Fruit fly (Drosophila melanogaster) whole organism, embryonic: ENCODE measurements around the gene CaBP1.
A peak's percentile ranks its signal among the peaks of the same experiment; 100 is the strongest.

ENCODE experiments used
- Awh ChIP-seq: fragments of 200-800 bp; sonication (Bioruptor generic); IDR thresholded peaks from 2 replicates; pipeline ENCODE4, ENCODE4 v1.3.6; 2022; ENCODE audit warnings: missing biosample characterization, missing genetic modification characterization
- BEAF-32 ChIP-seq: fragments of 200-800 bp; sonication (Bioruptor generic); optimal IDR thresholded peaks from 3 replicates; lab custom pipeline; 2017; ENCODE audit warnings: missing biosample characterization, missing genetic modification characterization, mild to moderate bottlenecking, moderate library complexity, missing genetic modification reagents
- Blimp-1 ChIP-seq: fragments of 200-800 bp; sonication (Bioruptor generic); optimal IDR thresholded peaks from 3 replicates; lab custom pipeline; 2018; ENCODE audit warnings: missing biosample characterization, missing genetic modification characterization, mild to moderate bottlenecking, moderate library complexity, missing genetic modification reagents
- CG11696 ChIP-seq: fragments of 200-800 bp; sonication (Bioruptor generic); IDR thresholded peaks from 2 replicates; pipeline ENCODE4 v1.3.6; 2022; ENCODE audit warnings: missing biosample characterization, missing genetic modification characterization
- CG11723 ChIP-seq: fragments of 200-800 bp; sonication (Bioruptor generic); optimal IDR thresholded peaks from 2 replicates; lab custom pipeline; 2017; ENCODE audit warnings: missing biosample characterization, mild to moderate bottlenecking, missing genetic modification characterization
- CG15479 ChIP-seq: fragments of 200-800 bp; sonication (Bioruptor generic); optimal IDR thresholded peaks from 3 replicates; lab custom pipeline; 2019; ENCODE audit warnings: missing biosample characterization, mild to moderate bottlenecking, missing genetic modification characterization, moderate library complexity
- CG17361 ChIP-seq: fragments of 200-800 bp; sonication (Bioruptor generic); IDR thresholded peaks from 3 replicates; pipeline ENCODE4 v1.3.6; 2022; ENCODE audit warnings: missing biosample characterization, missing genetic modification characterization
- CG18764 ChIP-seq: fragments of 200-800 bp; sonication (Bioruptor generic); optimal IDR thresholded peaks from 3 replicates; lab custom pipeline; 2016; ENCODE audit warnings: missing biosample characterization, missing genetic modification characterization
- CG32772 ChIP-seq: fragments of 200-800 bp; sonication (Bioruptor generic); IDR thresholded peaks from 2 replicates; pipeline ENCODE4 v1.3.6; 2022; ENCODE audit warnings: missing biosample characterization, missing genetic modification characterization
- CG3281 ChIP-seq: fragments of 200-800 bp; sonication (Bioruptor generic); optimal IDR thresholded peaks from 3 replicates; lab custom pipeline; 2017; ENCODE audit warnings: missing biosample characterization, mild to moderate bottlenecking, missing genetic modification characterization
- CG34376 ChIP-seq: fragments of 200-800 bp; sonication (Bioruptor generic); optimal IDR thresholded peaks from 2 replicates; lab custom pipeline; 2018; ENCODE audit warnings: missing biosample characterization, mild to moderate bottlenecking, missing genetic modification characterization
- CG4617 ChIP-seq: fragments of 200-800 bp; sonication (Bioruptor generic); optimal IDR thresholded peaks from 3 replicates; lab custom pipeline; 2016; ENCODE audit warnings: missing biosample characterization, missing genetic modification characterization, borderline replicate concordance
- CG6175 ChIP-seq: fragments of 200-800 bp; sonication (Bioruptor generic); IDR thresholded peaks from 3 replicates; pipeline ENCODE4 v1.3.6; 2022; ENCODE audit warnings: missing biosample characterization, missing genetic modification characterization
- CG6813 ChIP-seq: fragments of 200-800 bp; sonication (Bioruptor generic); optimal IDR thresholded peaks from 2 replicates; lab custom pipeline; 2017; ENCODE audit warnings: missing biosample characterization, missing genetic modification characterization, mild to moderate bottlenecking, moderate library complexity, missing genetic modification reagents
- CG6854 ChIP-seq: fragments of 200-800 bp; sonication (Bioruptor generic); optimal IDR thresholded peaks from 3 replicates; lab custom pipeline; 2017; ENCODE audit warnings: missing biosample characterization, mild to moderate bottlenecking, missing genetic modification characterization
- CG7372 ChIP-seq: fragments of 200-800 bp; sonication (Bioruptor generic); IDR thresholded peaks from 2 replicates; pipeline ENCODE4 v1.3.6; 2022; ENCODE audit warnings: missing biosample characterization, missing genetic modification characterization
- CG8089 ChIP-seq: fragments of 200-800 bp; sonication (Bioruptor generic); optimal IDR thresholded peaks from 3 replicates; lab custom pipeline; 2016; ENCODE audit warnings: missing biosample characterization, missing genetic modification characterization
- CG8290 ChIP-seq, 3 experiments: fragments of 200-800 bp; sonication (Bioruptor generic); optimal IDR thresholded peaks; 2 replicates each; lab custom pipeline; 2016 to 2019; ENCODE audit warnings: missing biosample characterization in 3 of 3, missing genetic modification characterization in 3 of 3, mild to moderate bottlenecking in 2 of 3, moderate library complexity in 1 of 3
- CG8924 ChIP-seq: fragments of 200-800 bp; optimal IDR thresholded peaks from 3 replicates; lab custom pipeline; 2019; ENCODE audit warnings: missing biosample characterization, mild to moderate bottlenecking, missing genetic modification characterization, moderate library complexity
- CkIIα-i1 ChIP-seq: fragments of 200-800 bp; sonication (Bioruptor generic); IDR thresholded peaks from 2 replicates; pipeline ENCODE4 v1.3.6; 2022; ENCODE audit warnings: missing biosample characterization, missing genetic modification characterization
- Dbx ChIP-seq: fragments of 200-800 bp; sonication (Bioruptor generic); IDR thresholded peaks from 3 replicates; pipeline ENCODE4 v1.3.6; 2022; ENCODE audit warnings: missing biosample characterization, missing genetic modification characterization
- Doc3 ChIP-seq: fragments of 200-800 bp; sonication (Bioruptor generic); IDR thresholded peaks from 3 replicates; pipeline ENCODE4 v1.3.6; 2022; ENCODE audit warnings: missing biosample characterization, missing genetic modification characterization; ENCODE audit not compliant: partially characterized antibody
- Ets65A ChIP-seq: fragments of 200-800 bp; sonication (Bioruptor generic); peaks from one replicate; lab custom pipeline; 2016; ENCODE audit warnings: missing biosample characterization, missing genetic modification characterization
- Fer1 ChIP-seq: fragments of 200-800 bp; sonication (Bioruptor generic); optimal IDR thresholded peaks from 2 replicates; lab custom pipeline; 2017; ENCODE audit warnings: missing biosample characterization, mild to moderate bottlenecking, missing genetic modification characterization
- GATAe ChIP-seq: fragments of 200-800 bp; sonication (Bioruptor generic); conservative IDR thresholded peaks from 2 replicates; pipeline ENCODE4 v1.3.6; 2022; ENCODE audit warnings: missing biosample characterization, missing genetic modification characterization
- Gug ChIP-seq: fragments of 200-800 bp; sonication (Bioruptor generic); IDR thresholded peaks from 4 replicates; pipeline ENCODE4 v1.3.6; 2022; ENCODE audit warnings: missing biosample characterization, missing genetic modification characterization
- Hmx ChIP-seq: fragments of 200-800 bp; sonication (Bioruptor generic); optimal IDR thresholded peaks from 2 replicates; lab custom pipeline; 2016; ENCODE audit warnings: missing biosample characterization, missing genetic modification characterization
- Hr39 ChIP-seq: fragments of >200 bp; optimal IDR thresholded peaks from 2 replicates; lab custom pipeline; 2017
- Jarid2 ChIP-seq: fragments of 200-800 bp; sonication (Bioruptor generic); optimal IDR thresholded peaks from 3 replicates; lab custom pipeline; 2017; ENCODE audit warnings: mild to moderate bottlenecking, missing biosample characterization, missing genetic modification reagents, missing genetic modification characterization
- Kr ChIP-seq: fragments of 200-800 bp; sonication (Bioruptor generic); optimal IDR thresholded peaks from 2 replicates; lab custom pipeline; 2017; ENCODE audit warnings: missing biosample characterization, mild to moderate bottlenecking, missing genetic modification characterization
- Mrtf ChIP-seq: fragments of 200-800 bp; sonication (Bioruptor generic); IDR thresholded peaks from 3 replicates; pipeline ENCODE4 v1.3.6; 2022; ENCODE audit warnings: missing biosample characterization, missing genetic modification characterization
- Sox102F ChIP-seq: fragments of 200-800 bp; sonication (Bioruptor generic); optimal IDR thresholded peaks from 2 replicates; lab custom pipeline; 2018; ENCODE audit warnings: missing biosample characterization, mild to moderate bottlenecking, missing genetic modification characterization, moderate library complexity
- ase ChIP-seq: fragments of 200-800 bp; sonication (Bioruptor generic); IDR thresholded peaks from 3 replicates; pipeline ENCODE4 v1.3.6; 2022; ENCODE audit warnings: missing biosample characterization, missing genetic modification characterization
- az2 ChIP-seq: fragments of 200-800 bp; sonication (Bioruptor generic); optimal IDR thresholded peaks from 3 replicates; lab custom pipeline; 2016; ENCODE audit warnings: missing biosample characterization, missing genetic modification characterization
- br ChIP-seq: fragments of >200 bp; optimal IDR thresholded peaks from 2 replicates; lab custom pipeline; 2017
- chn ChIP-seq: fragments of 200-800 bp; sonication (Bioruptor generic); optimal IDR thresholded peaks from 2 replicates; lab custom pipeline; 2016; ENCODE audit warnings: missing biosample characterization, missing genetic modification characterization
- cwo ChIP-seq: fragments of 200-800 bp; sonication (Bioruptor generic); optimal IDR thresholded peaks from 3 replicates; lab custom pipeline; 2017; ENCODE audit warnings: missing biosample characterization, missing genetic modification characterization, mild to moderate bottlenecking, moderate library complexity, missing genetic modification reagents
- dmrt99B ChIP-seq: fragments of 200-800 bp; sonication (Bioruptor generic); optimal IDR thresholded peaks from 2 replicates; lab custom pipeline; 2018; ENCODE audit warnings: missing biosample characterization, mild to moderate bottlenecking, missing genetic modification characterization, moderate library complexity
- gcm2 ChIP-seq: fragments of 200-800 bp; sonication (Bioruptor generic); optimal IDR thresholded peaks from 2 replicates; lab custom pipeline; 2016; ENCODE audit warnings: missing biosample characterization, missing genetic modification characterization
- ham ChIP-seq: fragments of 200-800 bp; sonication (Bioruptor generic); IDR thresholded peaks from 2 replicates; pipeline ENCODE4 v1.3.6; 2022; ENCODE audit warnings: missing biosample characterization, missing genetic modification characterization
- hb ChIP-seq: fragments of 200-800 bp; sonication (Bioruptor generic); IDR thresholded peaks from 3 replicates; pipeline ENCODE4 v1.3.6; 2022; ENCODE audit warnings: missing biosample characterization, missing genetic modification characterization; ENCODE audit not compliant: partially characterized antibody
- lov ChIP-seq, 2 experiments: fragments of 200-800 bp in 1 of 2; fragments of >200 bp in 1 of 2; sonication (Bioruptor generic) in 1 of 2; IDR thresholded peaks in 1 of 2; optimal IDR thresholded peaks in 1 of 2; 2 replicates in 1 of 2; 3 replicates in 1 of 2; pipeline versions ENCODE4 v1.3.6 to Lab custom; 2017 to 2022; ENCODE audit warnings: missing biosample characterization in 1 of 2, missing genetic modification characterization in 1 of 2
- nau ChIP-seq: fragments of 200-800 bp; sonication (Bioruptor generic); optimal IDR thresholded peaks from 3 replicates; lab custom pipeline; 2017; ENCODE audit warnings: missing biosample characterization, mild to moderate bottlenecking, missing genetic modification characterization, missing genetic modification reagents
- pnt ChIP-seq: fragments of 200-800 bp; sonication (Bioruptor generic); optimal IDR thresholded peaks from 3 replicates; lab custom pipeline; 2016; ENCODE audit warnings: missing biosample characterization, missing genetic modification characterization
- pros ChIP-seq: fragments of 200-800 bp; sonication (Bioruptor generic); optimal IDR thresholded peaks from 3 replicates; lab custom pipeline; 2019; ENCODE audit warnings: missing biosample characterization, mild to moderate bottlenecking, missing genetic modification characterization, moderate library complexity
- pum ChIP-seq: fragments of 200-800 bp; sonication (Bioruptor generic); optimal IDR thresholded peaks from 2 replicates; lab custom pipeline; 2016; ENCODE audit warnings: missing biosample characterization, missing genetic modification characterization
- seq ChIP-seq: fragments of 200-800 bp; sonication (Bioruptor generic); IDR thresholded peaks from 2 replicates; pipeline ENCODE4 v1.3.6; 2022; ENCODE audit warnings: missing biosample characterization, missing genetic modification characterization
- slou ChIP-seq: fragments of 200-800 bp; sonication (Bioruptor generic); optimal IDR thresholded peaks from 3 replicates; lab custom pipeline; 2016; ENCODE audit warnings: missing biosample characterization, missing genetic modification characterization

CaBP1 gene

DNA sequence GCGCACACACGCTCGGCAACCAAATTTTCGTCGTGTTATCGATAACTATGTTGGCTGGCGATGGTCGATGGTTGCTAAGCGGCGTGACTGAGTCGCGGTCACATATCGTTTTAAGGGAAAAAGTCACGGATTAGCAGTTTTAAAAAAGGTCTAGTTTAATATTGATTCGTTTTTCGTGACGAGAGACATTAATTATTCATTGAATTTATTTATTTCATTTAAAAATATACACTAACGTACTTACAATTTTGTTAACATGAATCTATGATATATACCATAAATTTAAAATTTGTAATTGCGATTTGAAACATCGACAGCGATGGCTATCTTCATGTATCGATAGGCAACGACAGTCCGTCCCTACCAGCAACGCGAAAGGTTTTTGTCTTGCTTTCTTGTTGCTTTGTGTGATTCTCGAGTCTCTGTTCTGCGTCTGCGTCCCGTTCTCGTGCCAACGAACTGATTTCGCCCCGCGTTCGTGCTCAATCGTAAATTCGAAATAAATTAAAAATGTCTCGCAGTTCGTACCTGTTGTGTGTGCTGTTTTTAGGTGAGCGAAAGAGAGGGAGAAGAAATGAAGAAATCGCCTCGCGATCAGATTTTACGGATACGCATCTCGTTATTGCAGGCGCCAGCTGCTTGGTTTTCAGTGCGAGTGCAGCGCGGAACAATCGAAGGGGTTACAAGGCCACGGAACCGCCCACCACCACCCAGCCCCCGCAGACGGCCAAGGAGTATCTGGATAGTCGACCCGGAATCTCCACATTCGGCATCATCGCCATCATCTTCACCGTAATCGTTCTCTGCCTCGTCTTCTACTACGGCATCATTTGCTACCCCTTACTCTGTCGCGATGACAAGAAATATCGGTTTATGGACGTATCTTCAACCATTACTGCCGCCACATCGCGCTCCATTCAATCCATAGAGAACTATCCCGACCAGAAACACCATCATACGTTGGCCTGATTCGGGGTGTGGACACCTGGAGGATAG lies 3.7 kb downstream of the CaBP1 start, which contains the start of the genes Hyls1, chif and CG4455 (continued):
- TF ChIP-seq CG8290 (GFP tag; optimal IDR thresholded peaks at IDR 0.05; lab: Kevin White, UChicago) (no peak), CG8290 (tag; optimal IDR thresholded peaks at IDR 0.05; lab: Kevin White, UChicago) (peak; percentile 23), CG7372 (GFP tag; lab: Robert Waterston, UW) (no peak), br (lab: Kevin White, UChicago) (no peak), CG32772 (no peak), CG4617 (GFP tag; lab: Kevin White, UChicago) (peak; percentile 24), nau (GFP tag; lab: Kevin White, UChicago) (no peak), cwo (GFP tag; lab: Kevin White, UChicago) (peak; percentile 5), dmrt99B (tag; lab: Kevin White, UChicago) (peak; percentile 17), Doc3 (GFP tag; lab: Robert Waterston, UW) (peak; percentile 87), CG18764 (GFP tag; lab: Kevin White, UChicago) (peak; percentile 39), CG3281 (GFP tag; lab: Kevin White, UChicago) (peak; percentile 24), Mrtf (GFP tag; lab: Robert Waterston, UW) (no peak), CG11696 (GFP tag; lab: Robert Waterston, UW) (no peak), Gug (GFP tag; lab: Robert Waterston, UW) (peak; percentile 32; the same call in 1 of the 4 replicates), CG8924 (tag; lab: Kevin White, UChicago) (peak; percentile 27), Kr (peak; percentile 30), CG6813 (GFP tag; lab: Kevin White, UChicago) (no peak), CkIIα-i1 (GFP tag; lab: Robert Waterston, UW) (no peak), az2 (GFP tag; lab: Kevin White, UChicago) (peak; percentile 11), pnt (GFP tag; lab: Kevin White, UChicago) (no peak), pum (GFP tag; lab: Kevin White, UChicago) (no peak), BEAF-32 (peak; percentile 96), Jarid2 (peak; percentile 16), lov (optimal IDR thresholded peaks at IDR 0.05; lab: Kevin White, UChicago) (no peak), lov (GFP tag; IDR thresholded peaks at IDR 0.05; lab: Robert Waterston, UW) (no peak), pros (GFP tag; lab: Kevin White, UChicago) (peak; percentile 20), seq (no peak), Blimp-1 (GFP tag; lab: Kevin White, UChicago) (peak; percentile 17), ham (GFP tag; lab: Robert Waterston, UW) (no peak), CG6854 (no peak), Dbx (GFP tag; lab: Robert Waterston, UW) (no peak), CG34376 (GFP tag; lab: Kevin White, UChicago) (no peak), hb (GFP tag; lab: Robert Waterston, UW) (peak; percentile 89), Sox102F (GFP tag; lab: Kevin White, UChicago) (peak; percentile 4), gcm2 (no peak), CG6175 (GFP tag; lab: Robert Waterston, UW) (0 out of 3 replicates have a peak, but pooled peaks have one; percentile 7), CG11723 (peak; percentile 32), Ets65A (GFP tag; lab: Kevin White, UChicago) (peak; percentile 68), slou (GFP tag; lab: Kevin White, UChicago) (peak; percentile 13), GATAe (no peak), CG8089 (GFP tag; lab: Kevin White, UChicago) (no peak), Fer1 (GFP tag; lab: Kevin White, UChicago) (no peak), CG17361 (GFP tag; lab: Robert Waterston, UW) (peak; percentile 59; the same call in 2 of the 3 replicates), chn (GFP tag; lab: Kevin White, UChicago) (no peak), ase (no peak), Awh (no peak), CG15479 (GFP tag; lab: Kevin White, UChicago) (peak; percentile 44), Hr39 (lab: Kevin White, UChicago) (no peak), Hmx (GFP tag; lab: Kevin White, UChicago) (no peak)
